Worm (Caenorhabditis elegans): ENCODE measurements around the gene rabr-1.

ce11 chrX:2471303-2471702 lies 24.7 kb upstream of the rabr-1 start, which contains the start of gene R04B3.1:
- TF ChIP-seq zag-1 (tag; optimal IDR thresholded peaks at IDR 0.05) (no peak), nhr-237 (tag; optimal IDR thresholded peaks at IDR 0.05) (no peak), snpc-4 (tag; optimal IDR thresholded peaks at IDR 0.05) (no peak), Y75B8A.6 (GFP tag; IDR thresholded peaks at IDR 0.05) (no peak), sdz-12 (GFP tag; optimal IDR thresholded peaks at IDR 0.05) (no peak), lir-3 (tag; optimal IDR thresholded peaks at IDR 0.05) (no peak), unc-62 (GFP tag; optimal IDR thresholded peaks at IDR 0.05 in 1 of 2) (no peak), unc-62 (tag; optimal IDR thresholded peaks at IDR 0.05) (no peak), snpc-1.2 (GFP tag; IDR thresholded peaks at IDR 0.05) (no peak)
